Fruit fly (Drosophila melanogaster): ENCODE measurements around the gene CG6738.

Gene CG6738

DNA sequence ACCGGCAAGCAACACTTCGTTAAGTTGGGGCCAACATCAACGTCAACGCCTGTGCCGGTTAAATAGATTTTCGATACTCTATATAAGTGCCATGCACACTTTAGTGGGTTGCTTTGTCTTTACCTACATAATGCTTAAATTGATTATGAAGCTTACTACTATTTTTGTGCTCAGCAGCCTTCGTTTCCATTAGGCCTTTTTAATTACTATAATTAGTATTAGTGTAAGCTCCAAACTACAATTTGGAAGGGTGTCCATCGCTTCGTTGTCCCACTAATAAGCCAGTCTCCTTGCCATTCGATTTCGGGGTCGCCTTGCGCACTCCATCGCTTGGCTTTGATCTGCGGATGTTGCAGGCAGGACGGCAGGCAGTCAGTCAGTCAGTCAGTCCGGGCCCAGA, 48.3 kb downstream of the CG6738 start:
- peak; percentile 63 for TF ChIP-seq br (GFP tag; optimal IDR thresholded peaks at IDR 0.05)
- no peak for TF ChIP-seq jim (GFP tag; optimal IDR thresholded peaks at IDR 0.05)
- peak; percentile 82 for TF ChIP-seq h (GFP tag; optimal IDR thresholded peaks at IDR 0.05)
- peak; percentile 42 for TF ChIP-seq OdsH (GFP tag; optimal IDR thresholded peaks at IDR 0.05)
- TF ChIP-seq foxo (GFP tag; optimal IDR thresholded peaks at IDR 0.05) = peak in 1 of 2 experiments; percentile 49
- no peak for TF ChIP-seq Hr78 (GFP tag; optimal IDR thresholded peaks at IDR 0.05)
- TF ChIP-seq CG32264 (GFP tag; optimal IDR thresholded peaks at IDR 0.05) = no peak
- peak; percentile 50 for TF ChIP-seq Sp1 (GFP tag; optimal IDR thresholded peaks at IDR 0.05)
- no peak for TF ChIP-seq Rel (GFP tag; optimal IDR thresholded peaks at IDR 0.05)
- no peak for TF ChIP-seq Rel (tag; optimal IDR thresholded peaks at IDR 0.05)
- TF ChIP-seq ey (GFP tag; optimal IDR thresholded peaks at IDR 0.05) = peak; percentile 43
- peak; percentile 62 for TF ChIP-seq HLH106 (tag; optimal IDR thresholded peaks at IDR 0.05)
- TF ChIP-seq woc (GFP tag; optimal IDR thresholded peaks at IDR 0.05) = peak; percentile 30
- peak; percentile 11 for TF ChIP-seq psq (GFP tag; optimal IDR thresholded peaks at IDR 0.05)
- peak; percentile 36 for TF ChIP-seq dmrt93B (GFP tag; optimal IDR thresholded peaks at IDR 0.05)
- peak; percentile 7 for TF ChIP-seq Hnf4 (GFP tag; optimal IDR thresholded peaks at IDR 0.05)
- TF ChIP-seq fru (GFP tag; optimal IDR thresholded peaks at IDR 0.05) = peak; percentile 55
- peak; percentile 52 for TF ChIP-seq rgr (GFP tag; optimal IDR thresholded peaks at IDR 0.05)
- TF ChIP-seq CG9705 (GFP tag; optimal IDR thresholded peaks at IDR 0.05) = no peak

DNA sequence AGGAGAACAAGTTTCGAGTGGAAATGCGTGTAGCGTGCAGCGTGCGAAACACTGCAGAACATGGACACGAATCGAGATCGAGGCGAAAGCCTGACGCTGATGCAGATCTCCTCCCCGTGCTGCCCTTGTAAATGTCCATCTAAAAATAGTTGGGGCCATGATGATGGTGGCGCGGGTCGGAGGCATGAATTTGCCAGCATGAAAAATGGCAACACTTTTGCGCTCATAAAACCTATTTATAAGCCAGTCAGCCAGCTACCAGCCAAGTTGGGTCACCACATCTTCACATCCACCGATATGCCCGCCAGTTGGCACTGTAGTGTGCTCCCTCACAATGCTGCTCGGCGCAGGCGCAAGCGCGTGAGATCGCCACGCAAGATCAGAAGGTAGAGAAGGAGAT, 49.1 kb downstream of the CG6738 start:
- peak; percentile 91 for TF ChIP-seq woc (GFP tag; optimal IDR thresholded peaks at IDR 0.05)
- TF ChIP-seq br (GFP tag; optimal IDR thresholded peaks at IDR 0.05) = peak; percentile 39
- TF ChIP-seq ey (GFP tag; optimal IDR thresholded peaks at IDR 0.05) = peak; percentile 71
- TF ChIP-seq Sp1 (GFP tag; optimal IDR thresholded peaks at IDR 0.05) = peak; percentile 55
- TF ChIP-seq fru (GFP tag; optimal IDR thresholded peaks at IDR 0.05) = peak; percentile 75
- TF ChIP-seq foxo (GFP tag; optimal IDR thresholded peaks at IDR 0.05) = peak in 1 of 2 experiments; percentile 65
- no peak for TF ChIP-seq Mio (GFP tag; optimal IDR thresholded peaks at IDR 0.05)
- peak; percentile 82 for TF ChIP-seq HLH106 (tag; optimal IDR thresholded peaks at IDR 0.05)
- TF ChIP-seq rgr (GFP tag; optimal IDR thresholded peaks at IDR 0.05) = peak; percentile 46
- TF ChIP-seq Myc (optimal IDR thresholded peaks at IDR 0.05) = peak; percentile 21
- TF ChIP-seq dmrt93B (GFP tag; optimal IDR thresholded peaks at IDR 0.05) = peak; percentile 63
- no peak for TF ChIP-seq pan (optimal IDR thresholded peaks at IDR 0.05)
- peak; percentile 47 for TF ChIP-seq CG9705 (GFP tag; optimal IDR thresholded peaks at IDR 0.05)
- peak; percentile 59 for TF ChIP-seq OdsH (GFP tag; optimal IDR thresholded peaks at IDR 0.05)
- peak; percentile 67 for TF ChIP-seq h (GFP tag; optimal IDR thresholded peaks at IDR 0.05)
- TF ChIP-seq Hr83 (GFP tag; optimal IDR thresholded peaks at IDR 0.05; ENCODE audit: poor library complexity, severe bottlenecking) = no peak
- TF ChIP-seq CrebA (GFP tag; optimal IDR thresholded peaks at IDR 0.05; ENCODE audit: borderline replicate concordance) = no peak
- TF ChIP-seq Rel (GFP tag; optimal IDR thresholded peaks at IDR 0.05) = no peak
- TF ChIP-seq Rel (tag; optimal IDR thresholded peaks at IDR 0.05) = peak; percentile 34

DNA sequence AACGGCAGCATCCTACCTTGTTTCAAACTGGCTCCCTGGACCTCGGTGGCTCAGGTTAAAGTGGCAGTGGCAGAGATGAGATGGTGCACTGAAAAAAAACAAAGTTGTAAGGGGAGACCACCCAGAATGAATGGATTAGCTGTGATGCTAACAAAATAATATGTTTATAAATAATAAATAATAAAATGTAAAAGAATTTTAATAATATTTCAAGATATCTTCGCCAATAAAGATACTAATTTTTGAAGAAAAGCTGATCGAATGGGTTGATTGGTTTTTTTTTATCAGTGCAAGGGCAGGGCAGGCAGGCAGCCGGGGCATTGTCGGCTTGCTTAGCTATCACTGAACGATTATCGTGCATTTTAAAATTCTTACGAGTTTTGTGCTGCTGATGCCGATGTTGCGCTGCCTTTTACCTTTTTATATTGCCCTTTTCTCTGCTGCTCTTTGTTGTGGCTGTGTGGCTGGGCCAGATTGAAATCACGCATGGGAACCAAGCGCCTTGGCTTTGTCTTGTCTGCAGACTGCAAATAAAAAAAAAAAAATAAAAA, 49.8 kb downstream of the CG6738 start:
- peak; percentile 47 for TF ChIP-seq tai (GFP tag; optimal IDR thresholded peaks at IDR 0.05)
- TF ChIP-seq pan (optimal IDR thresholded peaks at IDR 0.05) = no peak
- peak; percentile 34 for TF ChIP-seq GATAd (GFP tag; optimal IDR thresholded peaks at IDR 0.05)
- TF ChIP-seq Jra (GFP tag; optimal IDR thresholded peaks at IDR 0.05) = no peak
- TF ChIP-seq foxo (GFP tag; optimal IDR thresholded peaks at IDR 0.05) = peak in 1 of 2 experiments; percentile 78
- no peak for TF ChIP-seq woc (GFP tag; optimal IDR thresholded peaks at IDR 0.05)
- peak; percentile 55 for TF ChIP-seq ey (GFP tag; optimal IDR thresholded peaks at IDR 0.05)
- no peak for TF ChIP-seq N (GFP tag; optimal IDR thresholded peaks at IDR 0.05)
- peak; percentile 51 for TF ChIP-seq Hnf4 (GFP tag; optimal IDR thresholded peaks at IDR 0.05)
- TF ChIP-seq dl (GFP tag; optimal IDR thresholded peaks at IDR 0.05; ENCODE audit: insufficient read depth in 1 of 2, partially characterized antibody in 2 of 2) = no peak
- TF ChIP-seq h (GFP tag; optimal IDR thresholded peaks at IDR 0.05) = peak; percentile 77
- no peak for TF ChIP-seq Dfd (GFP tag; optimal IDR thresholded peaks at IDR 0.05)
- peak; percentile 22 for TF ChIP-seq sage (GFP tag; optimal IDR thresholded peaks at IDR 0.05)
- no peak for TF ChIP-seq brk (GFP tag; optimal IDR thresholded peaks at IDR 0.05)
- TF ChIP-seq Sp1 (GFP tag; optimal IDR thresholded peaks at IDR 0.05) = peak; percentile 88
- TF ChIP-seq Hr78 (GFP tag; optimal IDR thresholded peaks at IDR 0.05) = no peak
- TF ChIP-seq lola (GFP tag; optimal IDR thresholded peaks at IDR 0.05) = no peak
- TF ChIP-seq fru (GFP tag; optimal IDR thresholded peaks at IDR 0.05) = peak; percentile 73
- no peak for TF ChIP-seq Mio (GFP tag; optimal IDR thresholded peaks at IDR 0.05)
- TF ChIP-seq psq (GFP tag; optimal IDR thresholded peaks at IDR 0.05) = peak; percentile 90
- peak; percentile 2 for TF ChIP-seq CrebA (GFP tag; optimal IDR thresholded peaks at IDR 0.05; ENCODE audit: borderline replicate concordance)
- TF ChIP-seq dsf (GFP tag; optimal IDR thresholded peaks at IDR 0.05; ENCODE audit: borderline replicate concordance) = no peak
- TF ChIP-seq Rel (GFP tag; optimal IDR thresholded peaks at IDR 0.05) = peak; percentile 36
- TF ChIP-seq Rel (tag; optimal IDR thresholded peaks at IDR 0.05) = peak; percentile 57
- TF ChIP-seq Hr83 (GFP tag; optimal IDR thresholded peaks at IDR 0.05; ENCODE audit: poor library complexity, severe bottlenecking) = no peak
- no peak for TF ChIP-seq CG32264 (GFP tag; optimal IDR thresholded peaks at IDR 0.05)
- no peak for TF ChIP-seq usp (GFP tag; optimal IDR thresholded peaks at IDR 0.05)
- peak; percentile 83 for TF ChIP-seq rgr (GFP tag; optimal IDR thresholded peaks at IDR 0.05)
- TF ChIP-seq HLH106 (tag; optimal IDR thresholded peaks at IDR 0.05) = peak; percentile 83
- TF ChIP-seq jim (GFP tag; optimal IDR thresholded peaks at IDR 0.05) = no peak
- TF ChIP-seq br (GFP tag; optimal IDR thresholded peaks at IDR 0.05) = peak; percentile 69
- TF ChIP-seq Vsx2 (GFP tag; optimal IDR thresholded peaks at IDR 0.05; ENCODE audit: partially characterized antibody) = no peak
- no peak for TF ChIP-seq Abd-B (GFP tag; optimal IDR thresholded peaks at IDR 0.05)
- peak; percentile 76 for TF ChIP-seq OdsH (GFP tag; optimal IDR thresholded peaks at IDR 0.05)
- TF ChIP-seq Myc (optimal IDR thresholded peaks at IDR 0.05) = no peak
- TF ChIP-seq sv (GFP tag; optimal IDR thresholded peaks at IDR 0.05) = no peak
- TF ChIP-seq Dif (GFP tag; optimal IDR thresholded peaks at IDR 0.05; ENCODE audit: partially characterized antibody) = no peak
- TF ChIP-seq dmrt93B (GFP tag; optimal IDR thresholded peaks at IDR 0.05) = peak; percentile 78
- peak; percentile 59 for TF ChIP-seq CG9705 (GFP tag; optimal IDR thresholded peaks at IDR 0.05)
